Worm (Caenorhabditis elegans) whole organism, late embryonic: ENCODE results near the gene R53.4.

Source experiments
- T23F11.4 ChIP-seq: fragments of 200-800 bp; sonication (Bioruptor generic); optimal IDR thresholded peaks from 2 replicates; lab custom pipeline; 2018; ENCODE audit warnings: mild to moderate bottlenecking, missing genetic modification characterization, missing compliant biosample characterization
- ama-1 ChIP-seq: fragments of 150-350 bp; optimal IDR thresholded peaks from 2 replicates; lab custom pipeline; 2014
- ceh-18 ChIP-seq: sonication (generic microtip); optimal IDR thresholded peaks from 2 replicates; lab custom pipeline; 2016; ENCODE audit warnings: missing genetic modification characterization, missing compliant biosample characterization
- ceh-2 ChIP-seq: sonication (generic microtip); optimal IDR thresholded peaks from 2 replicates; lab custom pipeline; 2016; ENCODE audit warnings: missing genotype, missing genetic modification characterization, missing compliant biosample characterization
- ceh-24 ChIP-seq: sonication (generic microtip); optimal IDR thresholded peaks from 2 replicates; lab custom pipeline; 2016; ENCODE audit warnings: mild to moderate bottlenecking, missing genetic modification characterization, missing compliant biosample characterization
- ceh-31 ChIP-seq: sonication (generic microtip); optimal IDR thresholded peaks from 2 replicates; lab custom pipeline; 2016; ENCODE audit warnings: missing genetic modification characterization, missing compliant biosample characterization
- ceh-34 ChIP-seq: sonication (generic microtip); optimal IDR thresholded peaks from 2 replicates; lab custom pipeline; 2016; ENCODE audit warnings: mild to moderate bottlenecking, missing genetic modification characterization, missing compliant biosample characterization
- ceh-45 ChIP-seq: fragments of 200-800 bp; sonication (Bioruptor generic); IDR thresholded peaks from 2 replicates; pipeline ENCODE4 v1.3.6; 2022; ENCODE audit warnings: missing genetic modification reagents, missing genetic modification characterization, missing compliant biosample characterization
- che-1 ChIP-seq: sonication (generic microtip); optimal IDR thresholded peaks from 2 replicates; lab custom pipeline; 2016; ENCODE audit warnings: mild to moderate bottlenecking, missing genetic modification characterization, missing compliant biosample characterization
- dve-1 ChIP-seq: sonication (generic microtip); optimal IDR thresholded peaks from 2 replicates; lab custom pipeline; 2017; ENCODE audit warnings: antibody characterized with exemption, mild to moderate bottlenecking, missing genetic modification characterization, missing compliant biosample characterization
- elt-2 ChIP-seq: sonication (generic microtip); optimal IDR thresholded peaks from 2 replicates; lab custom pipeline; 2016; ENCODE audit warnings: missing genetic modification reagents, missing genetic modification characterization, missing compliant biosample characterization
- ets-4 ChIP-seq: sonication (generic microtip); optimal IDR thresholded peaks from 2 replicates; lab custom pipeline; 2016; ENCODE audit warnings: missing genetic modification characterization, missing compliant biosample characterization
- eyg-1 ChIP-seq: sonication (generic microtip); optimal IDR thresholded peaks from 2 replicates; lab custom pipeline; 2016; ENCODE audit warnings: missing genotype, missing genetic modification characterization, missing compliant biosample characterization
- fax-1 ChIP-seq: sonication (generic microtip); optimal IDR thresholded peaks from 2 replicates; lab custom pipeline; 2016; ENCODE audit warnings: missing genotype, missing genetic modification characterization, missing compliant biosample characterization
- fkh-6 ChIP-seq: sonication (generic microtip); optimal IDR thresholded peaks from 2 replicates; lab custom pipeline; 2016; ENCODE audit warnings: missing genetic modification characterization, missing compliant biosample characterization
- nfya-1 ChIP-seq: sonication (generic microtip); optimal IDR thresholded peaks from 2 replicates; lab custom pipeline; 2017; ENCODE audit warnings: missing genetic modification characterization, mild to moderate bottlenecking, missing compliant biosample characterization, antibody characterized with exemption, moderate library complexity
- nhr-11 ChIP-seq: fragments of 150-350 bp; optimal IDR thresholded peaks from 2 replicates; lab custom pipeline; 2014; ENCODE audit warnings: missing biosample characterization, missing genetic modification characterization
- npax-4 ChIP-seq: sonication (generic microtip); optimal IDR thresholded peaks from 2 replicates; lab custom pipeline; 2016; ENCODE audit warnings: missing genetic modification characterization, missing compliant biosample characterization
- pax-1 ChIP-seq: fragments of 150-350 bp; optimal IDR thresholded peaks from 2 replicates; lab custom pipeline; 2014; ENCODE audit warnings: missing biosample characterization, missing genetic modification characterization
- pha-2 ChIP-seq: sonication (generic microtip); optimal IDR thresholded peaks from 2 replicates; lab custom pipeline; 2017; ENCODE audit warnings: mild to moderate bottlenecking, missing genetic modification characterization, missing compliant biosample characterization
- pqm-1 ChIP-seq: sonication (generic microtip); optimal IDR thresholded peaks from 2 replicates; lab custom pipeline; 2016; ENCODE audit warnings: missing genetic modification characterization, missing compliant biosample characterization
- ref-2 ChIP-seq: sonication (generic microtip); optimal IDR thresholded peaks from 2 replicates; lab custom pipeline; 2016; ENCODE audit warnings: missing genetic modification characterization, missing compliant biosample characterization
- rnt-1 ChIP-seq: sonication (generic microtip); optimal IDR thresholded peaks from 2 replicates; lab custom pipeline; 2016; ENCODE audit warnings: missing genetic modification characterization, missing compliant biosample characterization
- sox-4 ChIP-seq: sonication (generic microtip); optimal IDR thresholded peaks from 2 replicates; lab custom pipeline; 2017; ENCODE audit warnings: mild to moderate bottlenecking, missing genetic modification characterization, inconsistent platforms, missing compliant biosample characterization
- syd-9 ChIP-seq: sonication (generic microtip); optimal IDR thresholded peaks from 2 replicates; lab custom pipeline; 2016; ENCODE audit warnings: mild to moderate bottlenecking, missing genetic modification characterization, moderate library complexity, missing compliant biosample characterization
- unc-3 ChIP-seq, 2 experiments: fragments of 200-800 bp in 1 of 2; sonication (Bioruptor generic) in 1 of 2; sonication (generic microtip) in 1 of 2; conservative IDR thresholded peaks in 1 of 2; optimal IDR thresholded peaks in 1 of 2; 2 replicates each; pipeline versions ENCODE4 v1.3.6 to Lab custom; 2016 to 2022; ENCODE audit warnings: missing compliant biosample characterization in 2 of 2, missing genetic modification characterization in 2 of 2, missing genetic modification reagents in 1 of 2
- unc-42 ChIP-seq: sonication (generic microtip); optimal IDR thresholded peaks from 2 replicates; lab custom pipeline; 2016; ENCODE audit warnings: missing genotype, missing genetic modification characterization, missing compliant biosample characterization
- unc-55 ChIP-seq: sonication (generic microtip); optimal IDR thresholded peaks from 2 replicates; lab custom pipeline; 2017; ENCODE audit warnings: missing biosample characterization, missing genetic modification reagents, missing genetic modification characterization

R53.4 gene

DNA sequence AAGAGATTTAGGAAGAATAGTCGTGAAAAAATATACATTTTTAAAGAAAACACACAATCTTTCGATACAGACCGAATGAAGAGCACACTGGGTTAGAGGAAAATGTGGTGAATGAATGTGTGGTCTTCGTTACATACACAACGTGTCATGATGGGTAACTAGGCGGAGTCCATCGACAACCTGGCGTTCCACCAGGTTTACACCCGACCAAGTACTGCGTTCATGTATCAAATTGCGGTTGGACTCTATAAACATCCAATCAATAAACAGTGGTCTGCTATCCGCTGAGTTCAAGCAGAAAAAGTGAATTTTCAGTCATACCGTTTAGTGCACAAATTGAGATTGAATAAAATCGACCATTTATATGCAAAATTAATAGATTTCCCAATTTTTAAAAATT lies 13.9 kb upstream of the R53.4 start, which contains the start of gene sdz-38:
TSS of gene sdz-38 (minus strand) at position 101 of the 400 bp plus-strand sequence.
- TF ChIP-seq ama-1 (lab: Kevin White, UChicago) (no peak), pha-2 (tag; lab: Kevin White, UChicago) (no peak), ceh-2 (tag; lab: Kevin White, UChicago) (no peak), nhr-11 (tag; lab: Kevin White, UChicago) (no peak), T23F11.4 (GFP tag; lab: Kevin White, UChicago) (no peak), syd-9 (tag; lab: Kevin White, UChicago) (no peak)

DNA sequence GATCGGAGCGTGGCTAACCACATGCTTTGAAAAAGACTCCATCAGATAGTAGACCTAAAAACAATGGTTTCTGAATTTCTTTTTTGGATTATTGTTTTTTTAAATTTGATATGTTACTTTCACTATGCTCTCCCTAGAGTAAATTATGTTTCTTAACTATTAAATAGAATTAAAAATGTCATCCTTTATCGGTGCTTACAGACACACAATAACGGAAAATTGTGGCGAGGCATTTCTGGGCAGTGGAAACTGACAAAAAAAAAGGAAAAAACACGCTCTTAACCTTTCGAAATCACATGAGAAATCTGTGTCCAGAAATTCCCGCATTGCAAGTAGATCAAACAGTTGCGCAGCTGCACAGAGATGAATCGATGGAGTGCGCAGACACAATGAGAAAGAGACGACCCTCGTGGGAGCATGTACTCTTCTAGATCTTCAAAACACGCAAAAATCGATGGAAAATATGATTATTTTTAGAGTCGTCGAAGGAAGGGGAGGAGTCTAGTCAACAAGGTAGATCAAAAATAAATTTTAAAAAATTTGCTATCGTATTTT lies 12.3 kb upstream of the R53.4 start, which contains the start of gene ZK892.6:
TSS of gene ZK892.6 (minus strand) at position 51 of the 555 bp plus-strand sequence.
- TF ChIP-seq ceh-45 (GFP tag; lab: Robert Waterston, UW): no peak
- TF ChIP-seq ceh-31 (tag; lab: Kevin White, UChicago): no peak
- TF ChIP-seq unc-42 (tag; lab: Kevin White, UChicago): no peak
- TF ChIP-seq ets-4: no peak
- TF ChIP-seq nhr-11 (tag; lab: Kevin White, UChicago): no peak
- no peak for TF ChIP-seq che-1
- TF ChIP-seq pax-1 (tag; lab: Kevin White, UChicago): no peak
- no peak for TF ChIP-seq fax-1 (tag; lab: Kevin White, UChicago)
- TF ChIP-seq npax-4 (tag; lab: Kevin White, UChicago): no peak
- TF ChIP-seq ceh-2 (tag; lab: Kevin White, UChicago): no peak

- TF ChIP-seq ceh-24 (tag; lab: Kevin White, UChicago): no peak
- no peak for TF ChIP-seq ref-2
- TF ChIP-seq fkh-6 (tag; lab: Kevin White, UChicago): no peak
- TF ChIP-seq sox-4 (tag; lab: Kevin White, UChicago): no peak
- TF ChIP-seq unc-3 (GFP tag; conservative IDR thresholded peaks at IDR 0.05; lab: Robert Waterston, UW): no peak
- TF ChIP-seq unc-3 (tag; optimal IDR thresholded peaks at IDR 0.05; lab: Kevin White, UChicago): no peak
- TF ChIP-seq ceh-34: no peak
- TF ChIP-seq npax-4 (tag; lab: Kevin White, UChicago): no peak
- no peak for TF ChIP-seq pqm-1 (tag; lab: Kevin White, UChicago)
Measured at ce11 chrII:9976405-9976804, 8.6 kb upstream of the R53.4 start, which contains the start of gene R53.8. Gene R53.8, plus strand, starts transcription at chrII:9976705.

ce11 chrII:9974967-9975366 lies 7.1 kb upstream of the R53.4 start, which contains the start of gene aakg-5:
Gene aakg-5, minus strand, starts transcription at chrII:9975125.
- peak; percentile 43 for TF ChIP-seq ceh-18
- peak; percentile 11 for TF ChIP-seq dve-1
- TF ChIP-seq ceh-31 (tag; lab: Kevin White, UChicago): peak; percentile 19
- TF ChIP-seq unc-42 (tag; lab: Kevin White, UChicago): no peak
- peak; percentile 22 for TF ChIP-seq unc-55 (GFP tag; lab: Kevin White, UChicago)
- peak; percentile 25 for TF ChIP-seq nfya-1 (tag; lab: Kevin White, UChicago)

- peak; percentile 65 for TF ChIP-seq elt-2 (tag; lab: Kevin White, UChicago)
- TF ChIP-seq syd-9 (tag; lab: Kevin White, UChicago): no peak
- TF ChIP-seq, all 69 proteins: peak for 1
Measured at ce11 chrII:9974210-9974609, 6.4 kb upstream of the R53.4 start.

ce11 chrII:9970438-9971092 lies 2.7 kb upstream of the R53.4 start, which contains the start of gene R53.5:
Gene R53.5, minus strand, starts transcription at chrII:9970488.
- TF ChIP-seq ref-2 (no peak), rnt-1 (tag; lab: Kevin White, UChicago) (no peak), syd-9 (tag; lab: Kevin White, UChicago) (no peak), elt-2 (tag; lab: Kevin White, UChicago) (no peak), eyg-1 (no peak)
